Fruit fly (Drosophila melanogaster) S2 (cell line): ENCODE results near the gene CG12728.

Experiments used
- CG8478 ChIP-seq: fragments of >200 bp; optimal IDR thresholded peaks from 2 replicates; lab custom pipeline; 2018
- CTCF ChIP-seq, 2 experiments: fragments of >200 bp; optimal IDR thresholded peaks; 2 replicates each; lab custom pipeline; 2018

DNA sequence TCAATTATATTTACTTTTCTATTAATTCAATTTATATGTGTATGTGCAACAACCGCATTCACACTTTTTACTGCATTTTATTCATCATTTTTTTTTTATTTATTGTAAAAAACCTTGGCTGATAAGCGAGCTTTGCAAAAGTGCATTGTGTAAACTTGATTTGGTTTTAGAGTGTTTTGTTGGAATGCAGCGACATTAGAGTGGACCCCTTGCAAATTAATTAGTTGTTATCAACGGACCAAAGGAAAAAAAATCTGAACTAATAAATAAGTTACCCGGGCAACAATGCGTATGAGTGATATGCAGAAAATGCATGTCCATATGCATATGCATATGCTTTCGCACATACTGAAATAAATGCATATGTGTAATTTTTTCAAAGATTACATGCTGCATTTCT, 21.5 kb upstream of the CG12728 start:
- TF ChIP-seq CG8478 (lab: Kevin White, UChicago) (no peak), CTCF (optimal IDR thresholded peaks at IDR 0.05; lab: Kevin White, UChicago) (no peak)
